Fruit fly (Drosophila melanogaster): Measurements from ENCODE around the gene CG15537.
A peak's percentile ranks its signal among the peaks of the same experiment; 100 is the strongest.

CG15537 gene

dm6 chr3R:30454442-30454841, 11.0 kb upstream of the CG15537 start (continued):
- TF ChIP-seq tai (GFP tag; optimal IDR thresholded peaks at IDR 0.05) (no peak), jim (GFP tag; optimal IDR thresholded peaks at IDR 0.05) (peak; percentile 45), dsf (GFP tag; optimal IDR thresholded peaks at IDR 0.05; ENCODE audit: borderline replicate concordance) (no peak), foxo (GFP tag; optimal IDR thresholded peaks at IDR 0.05) (peak in 1 of 2 experiments; percentile 52)

- TF ChIP-seq brk (GFP tag; optimal IDR thresholded peaks at IDR 0.05) (no peak), sage (GFP tag; optimal IDR thresholded peaks at IDR 0.05) (no peak)
Observed at dm6 chr3R:30453236-30453635, 9.8 kb upstream of the CG15537 start.

- TF ChIP-seq Jra (GFP tag; optimal IDR thresholded peaks at IDR 0.05) = no peak
- no peak for TF ChIP-seq Rel (GFP tag; optimal IDR thresholded peaks at IDR 0.05)
- peak; percentile 97 for TF ChIP-seq Rel (tag; optimal IDR thresholded peaks at IDR 0.05)
- TF ChIP-seq fru (GFP tag; optimal IDR thresholded peaks at IDR 0.05) = no peak
Observed at dm6 chr3R:30450690-30451343, 7.4 kb upstream of the CG15537 start.

DNA sequence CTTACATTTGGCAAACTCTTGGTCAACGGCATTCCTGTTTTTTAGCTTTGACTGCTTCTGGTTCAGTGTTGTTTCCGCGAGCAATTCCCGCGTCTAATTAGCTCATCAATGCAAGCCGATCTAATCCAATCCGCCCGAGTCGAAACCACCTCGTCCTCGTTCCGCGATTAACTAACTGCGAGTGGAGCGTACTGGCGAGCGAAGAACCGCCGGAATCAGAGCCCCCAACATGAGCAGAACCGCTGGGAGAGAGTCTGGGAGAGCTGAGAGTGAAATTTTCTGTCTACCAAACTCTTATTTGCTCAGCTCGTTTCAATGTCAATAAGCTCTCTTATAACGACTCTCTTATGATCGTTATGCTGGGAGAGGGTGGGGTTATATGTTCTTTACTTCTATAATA, 6.8 kb upstream of the CG15537 start:
- TF ChIP-seq Sp1 (GFP tag; optimal IDR thresholded peaks at IDR 0.05) (peak; percentile 66), Myc (optimal IDR thresholded peaks at IDR 0.05) (no peak), Dfd (GFP tag; optimal IDR thresholded peaks at IDR 0.05) (no peak), tai (GFP tag; optimal IDR thresholded peaks at IDR 0.05) (peak; percentile 98), CG9705 (GFP tag; optimal IDR thresholded peaks at IDR 0.05) (peak; percentile 29), fru (GFP tag; optimal IDR thresholded peaks at IDR 0.05) (peak; percentile 84), lola (GFP tag; optimal IDR thresholded peaks at IDR 0.05) (no peak), Abd-B (GFP tag; optimal IDR thresholded peaks at IDR 0.05) (no peak), br (GFP tag; optimal IDR thresholded peaks at IDR 0.05) (peak; percentile 83), CrebA (GFP tag; optimal IDR thresholded peaks at IDR 0.05; ENCODE audit: borderline replicate concordance) (peak; percentile 90), OdsH (GFP tag; optimal IDR thresholded peaks at IDR 0.05) (peak; percentile 88), CG32264 (GFP tag; optimal IDR thresholded peaks at IDR 0.05) (no peak), brk (GFP tag; optimal IDR thresholded peaks at IDR 0.05) (peak; percentile 96), dmrt93B (GFP tag; optimal IDR thresholded peaks at IDR 0.05) (peak; percentile 50), Hr83 (GFP tag; optimal IDR thresholded peaks at IDR 0.05; ENCODE audit: poor library complexity, severe bottlenecking) (peak; percentile 100), Hr78 (GFP tag; optimal IDR thresholded peaks at IDR 0.05) (no peak), Mio (GFP tag; optimal IDR thresholded peaks at IDR 0.05) (peak; percentile 73), Vsx2 (GFP tag; optimal IDR thresholded peaks at IDR 0.05; ENCODE audit: partially characterized antibody) (peak; percentile 98), sage (GFP tag; optimal IDR thresholded peaks at IDR 0.05) (peak; percentile 93), jim (GFP tag; optimal IDR thresholded peaks at IDR 0.05) (peak; percentile 99), pan (optimal IDR thresholded peaks at IDR 0.05) (no peak), dsf (GFP tag; optimal IDR thresholded peaks at IDR 0.05; ENCODE audit: borderline replicate concordance) (peak; percentile 95), h (GFP tag; optimal IDR thresholded peaks at IDR 0.05) (peak; percentile 95), GATAd (GFP tag; optimal IDR thresholded peaks at IDR 0.05) (peak; percentile 98), ey (GFP tag; optimal IDR thresholded peaks at IDR 0.05) (peak; percentile 47), rgr (GFP tag; optimal IDR thresholded peaks at IDR 0.05) (peak; percentile 95), HLH106 (tag; optimal IDR thresholded peaks at IDR 0.05) (peak; percentile 40), Jra (GFP tag; optimal IDR thresholded peaks at IDR 0.05) (peak; percentile 99), foxo (GFP tag; optimal IDR thresholded peaks at IDR 0.05) (peak in 1 of 2 experiments; percentile 31), psq (GFP tag; optimal IDR thresholded peaks at IDR 0.05) (peak; percentile 80), sv (GFP tag; optimal IDR thresholded peaks at IDR 0.05) (peak; percentile 63), dl (GFP tag; optimal IDR thresholded peaks at IDR 0.05; ENCODE audit: insufficient read depth in 1 of 2, partially characterized antibody in 2 of 2) (peak; percentile 95 to 97), Dif (GFP tag; optimal IDR thresholded peaks at IDR 0.05; ENCODE audit: partially characterized antibody) (peak; percentile 98), N (GFP tag; optimal IDR thresholded peaks at IDR 0.05) (no peak), Rel (GFP tag; optimal IDR thresholded peaks at IDR 0.05) (peak; percentile 53), Rel (tag; optimal IDR thresholded peaks at IDR 0.05) (peak; percentile 19), woc (GFP tag; optimal IDR thresholded peaks at IDR 0.05) (no peak), usp (GFP tag; optimal IDR thresholded peaks at IDR 0.05) (no peak), Hnf4 (GFP tag; optimal IDR thresholded peaks at IDR 0.05) (peak; percentile 98)

All from whole organism, wandering third instar larva.